Worm (Caenorhabditis elegans): ENCODE measurements around the gene C33D9.13.

- TF ChIP-seq nhr-77 (tag; optimal IDR thresholded peaks at IDR 0.05) (no peak), tbx-2 (tag; optimal IDR thresholded peaks at IDR 0.05) (no peak)
Measured at ce11 chrIV:8769539-8769938, 15.5 kb downstream of the C33D9.13 start, which contains the start of gene F20C5.5.
